Fruit fly (Drosophila melanogaster): Measurements from ENCODE around the gene CG33229.

DNA sequence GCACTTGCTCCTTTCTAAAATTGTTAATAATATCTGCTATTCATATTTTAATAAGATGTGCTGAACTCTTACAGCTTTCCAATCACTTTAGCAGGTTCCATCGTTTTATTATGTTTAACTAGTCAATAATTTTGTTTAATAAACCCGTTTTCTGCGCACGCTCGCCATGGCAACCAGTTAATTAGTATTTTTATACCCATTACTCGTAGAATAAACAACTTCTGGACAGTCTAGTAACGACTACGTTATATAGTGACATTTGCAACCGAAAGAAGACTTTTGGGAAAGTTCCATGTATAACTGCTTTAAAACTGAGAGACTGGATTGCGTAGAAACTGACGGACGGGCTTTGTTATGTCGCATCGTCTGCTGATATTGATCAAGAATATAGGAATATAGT lies 9.6 kb downstream of the CG33229 start, which contains the start of gene CG34453:
- TF ChIP-seq CG16779 (GFP tag; IDR thresholded peaks at IDR 0.05) (no peak), Hr51 (GFP tag; optimal IDR thresholded peaks at IDR 0.05) (no peak), sisA (GFP tag; IDR thresholded peaks at IDR 0.05) (no peak), abd-A (tag; optimal IDR thresholded peaks at IDR 0.05) (no peak), ATbp (GFP tag; optimal IDR thresholded peaks at IDR 0.05) (no peak), CG4424 (GFP tag; optimal IDR thresholded peaks at IDR 0.05) (no peak), trem (tag; optimal IDR thresholded peaks at IDR 0.05) (no peak), CG4282 (GFP tag; optimal IDR thresholded peaks at IDR 0.05) (no peak), zfh2 (GFP tag; optimal IDR thresholded peaks at IDR 0.05) (no peak), scrt (GFP tag; optimal IDR thresholded peaks at IDR 0.05) (no peak), CG18619 (GFP tag; optimal IDR thresholded peaks at IDR 0.05) (no peak)

Measured in whole organism, embryonic.